Worm (Caenorhabditis elegans) whole organism, L4/young adult: ENCODE data around the gene F15B9.6.

Experiments used
- W03F9.2 ChIP-seq: fragments of 150-350 bp; optimal IDR thresholded peaks from 2 replicates; lab custom pipeline; 2014; ENCODE audit warnings: missing biosample characterization, missing genetic modification characterization
- dao-5 ChIP-seq: sonication (generic microtip); optimal IDR thresholded peaks from 2 replicates; lab custom pipeline; 2016; ENCODE audit warnings: missing genotype, missing genetic modification characterization, moderate library complexity, missing compliant biosample characterization
- him-1 ChIP-seq: sonication (generic microtip); optimal IDR thresholded peaks from 2 replicates; lab custom pipeline; 2016; ENCODE audit warnings: missing genotype, missing genetic modification reagents, missing genetic modification characterization, missing compliant biosample characterization

DNA sequence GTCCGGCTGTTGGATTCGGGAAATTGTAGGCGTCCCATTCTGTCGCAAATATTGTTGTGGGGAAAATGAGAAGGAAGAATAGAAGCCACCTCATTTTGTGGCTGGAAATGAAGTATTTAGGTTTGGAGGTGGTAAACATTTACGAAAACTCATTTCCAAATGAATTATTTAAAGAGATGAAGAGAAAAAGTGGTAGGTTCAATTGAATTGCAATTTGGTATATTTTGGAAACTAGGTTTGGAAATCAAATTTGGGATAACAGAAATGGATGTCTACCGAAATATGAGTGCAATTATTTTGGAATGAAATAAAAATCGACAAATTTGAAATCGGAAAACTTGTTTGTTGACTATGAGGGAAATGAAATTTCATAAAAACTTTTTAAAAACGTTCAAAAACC lies 5.1 kb upstream of the F15B9.6 start, which contains the start of gene F15B9.10:
- no peak for TF ChIP-seq him-1 (tag; lab: Kevin White, UChicago)
- no peak for TF ChIP-seq W03F9.2 (tag; lab: Kevin White, UChicago)
- TF ChIP-seq dao-5 (tag; lab: Kevin White, UChicago), result no peak
